Fruit fly (Drosophila melanogaster) S2 (cell line): ENCODE measurements around the gene Cog2.

ENCODE experiments used
- CG8478 ChIP-seq: fragments of >200 bp; optimal IDR thresholded peaks from 2 replicates; lab custom pipeline; 2018
- CTCF ChIP-seq, 2 experiments: fragments of >200 bp; optimal IDR thresholded peaks; 2 replicates each; lab custom pipeline; 2018

dm6 chr3R:15407020-15407501 is 45.6 kb upstream of the Cog2 start, which contains the start of gene CG6125:
- no peak for TF ChIP-seq CG8478
- no peak for TF ChIP-seq CTCF (optimal IDR thresholded peaks at IDR 0.05; lab: Kevin White, UChicago)
